ENCODE assay signal across 3 fruit fly cellular contexts in genomic region chr3L:11400262-11400661, dm6.
TF ChIP-seq lines count a peak whose summit lies in the region.

No protein-coding gene starts in this region.

- TF ChIP-seq CTCF in whole organism, embryonic (GFP tag; optimal IDR thresholded peaks at IDR 0.05; lab: Kevin White, UChicago) = no peak

TF ChIP-seq in whole organism, embryonic, 481 proteins besides CTCF, POLR2A, EP300 and RAD21:
- peak; percentile 7 for TF ChIP-seq Hey (tag; optimal IDR thresholded peaks at IDR 0.05; lab: Kevin White, UChicago)
- TF ChIP-seq CG3726 (GFP tag; IDR thresholded peaks at IDR 0.05; lab: Robert Waterston, UW) = 0 out of 3 replicates have a peak, but pooled peaks have one; percentile 25
- peak; percentile 39; the same call in 1 of the 3 replicates for TF ChIP-seq Dbx (GFP tag; IDR thresholded peaks at IDR 0.05; lab: Robert Waterston, UW)
- TF ChIP-seq CG13424 (tag; optimal IDR thresholded peaks at IDR 0.05; lab: Kevin White, UChicago) = no peak
- TF ChIP-seq sob (GFP tag; IDR thresholded peaks at IDR 0.05; lab: Robert Waterston, UW) = 0 out of 2 replicates have a peak, but pooled peaks have one; percentile 13
- TF ChIP-seq ara (GFP tag; IDR thresholded peaks at IDR 0.05; lab: Robert Waterston, UW) = 0 out of 2 replicates have a peak, but pooled peaks have one; percentile 22
- 0 out of 3 replicates have a peak, but pooled peaks have one; percentile 53 for TF ChIP-seq CG2199 (GFP tag; IDR thresholded peaks at IDR 0.05; lab: Robert Waterston, UW)
- TF ChIP-seq eve (GFP tag; optimal IDR thresholded peaks at IDR 0.05; lab: Kevin White, UChicago) = no peak
- no peak for TF ChIP-seq CG8290 (GFP tag; optimal IDR thresholded peaks at IDR 0.05; lab: Kevin White, UChicago)
- TF ChIP-seq CG8290 (tag; optimal IDR thresholded peaks at IDR 0.05; lab: Kevin White, UChicago) = peak in 1 of 2 experiments; percentile 49
- TF ChIP-seq lov (optimal IDR thresholded peaks at IDR 0.05; lab: Kevin White, UChicago) = no peak
- 0 out of 3 replicates have a peak, but pooled peaks have one; percentile 54 for TF ChIP-seq lov (GFP tag; IDR thresholded peaks at IDR 0.05; lab: Robert Waterston, UW)
- TF ChIP-seq CG6791 (GFP tag; IDR thresholded peaks at IDR 0.05; lab: Robert Waterston, UW; ENCODE audit: partially characterized antibody) = 0 out of 3 replicates have a peak, but pooled peaks have one; percentile 23
- TF ChIP-seq Ets65A (GFP tag; lab: Kevin White, UChicago) = peak; percentile 57
- no peak for TF ChIP-seq Sry-β (GFP tag; optimal IDR thresholded peaks at IDR 0.05; lab: Kevin White, UChicago)

TF ChIP-seq in whole organism, prepupa, 60 proteins besides CTCF, POLR2A, EP300 and RAD21:
- peak in 1 of 2 experiments; percentile 86 for TF ChIP-seq ss (GFP tag; optimal IDR thresholded peaks at IDR 0.05; lab: Kevin White, UChicago)
- TF ChIP-seq Lpt (GFP tag; optimal IDR thresholded peaks at IDR 0.05; lab: Kevin White, UChicago) = no peak
- no peak for TF ChIP-seq achi (GFP tag; optimal IDR thresholded peaks at IDR 0.05; lab: Kevin White, UChicago)
- peak; percentile 19 for TF ChIP-seq CG1621 (tag; optimal IDR thresholded peaks at IDR 0.05; lab: Kevin White, UChicago)
TF ChIP-seq in whole organism, prepupa: peak in this region for 2.

TF ChIP-seq in whole organism, pupa, 21 proteins besides CTCF, POLR2A, EP300 and RAD21:
- no peak for TF ChIP-seq CG10348 (GFP tag; IDR thresholded peaks at IDR 0.05; lab: Robert Waterston, UW)
- 0 out of 3 replicates have a peak, but pooled peaks have one; percentile 41 for TF ChIP-seq CG4496 (GFP tag; IDR thresholded peaks at IDR 0.05; lab: Robert Waterston, UW)
TF ChIP-seq in whole organism, pupa: peak in this region for 1.
